Fruit fly (Drosophila melanogaster) whole organism, embryonic: Measurements from ENCODE around the gene salr.

Experiments
- Atf-2 ChIP-seq: fragments of 200-800 bp; sonication (Bioruptor generic); optimal IDR thresholded peaks from 2 replicates; lab custom pipeline; 2016; ENCODE audit warnings: missing biosample characterization, missing genetic modification characterization
- BtbVII ChIP-seq: fragments of 200-800 bp; sonication (Bioruptor generic); optimal IDR thresholded peaks from 3 replicates; lab custom pipeline; 2017; ENCODE audit warnings: missing biosample characterization, mild to moderate bottlenecking, missing genetic modification characterization
- C15 ChIP-seq: fragments of 200-800 bp; sonication (Bioruptor generic); IDR thresholded peaks from 3 replicates; pipeline ENCODE4 v1.3.6; 2022; ENCODE audit warnings: missing biosample characterization, missing genetic modification characterization
- CG10979 ChIP-seq: fragments of 200-800 bp; sonication (Bioruptor generic); optimal IDR thresholded peaks from 2 replicates; lab custom pipeline; 2018; ENCODE audit warnings: missing biosample characterization, mild to moderate bottlenecking, missing genetic modification characterization, moderate library complexity
- CG12659 ChIP-seq: fragments of 200-800 bp; sonication (Bioruptor generic); optimal IDR thresholded peaks from 3 replicates; lab custom pipeline; 2017; ENCODE audit warnings: mild to moderate bottlenecking, missing biosample characterization, missing genetic modification reagents, missing genetic modification characterization
- CG13296 ChIP-seq: fragments of 200-800 bp; sonication (Bioruptor generic); optimal IDR thresholded peaks from 3 replicates; lab custom pipeline; 2018; ENCODE audit warnings: missing biosample characterization, mild to moderate bottlenecking, missing genetic modification characterization
- CG16815 ChIP-seq: fragments of 200-800 bp; sonication (Bioruptor generic); optimal IDR thresholded peaks from 3 replicates; lab custom pipeline; 2017; ENCODE audit warnings: missing biosample characterization, mild to moderate bottlenecking, missing genetic modification characterization
- CG17359 ChIP-seq: fragments of 200-800 bp; sonication (Bioruptor generic); optimal IDR thresholded peaks from 3 replicates; lab custom pipeline; 2018; ENCODE audit warnings: missing biosample characterization, mild to moderate bottlenecking, missing genetic modification characterization, moderate library complexity
- CG17829 ChIP-seq: fragments of 200-800 bp; optimal IDR thresholded peaks from 2 replicates; lab custom pipeline; 2019; ENCODE audit warnings: missing biosample characterization, mild to moderate bottlenecking, missing genetic modification characterization, moderate library complexity
- CG2116 ChIP-seq: fragments of 200-800 bp; sonication (Bioruptor generic); optimal IDR thresholded peaks from 3 replicates; lab custom pipeline; 2018; ENCODE audit warnings: missing biosample characterization, mild to moderate bottlenecking, missing genetic modification characterization
- CG2875 ChIP-seq: fragments of 200-800 bp; sonication (Bioruptor generic); optimal IDR thresholded peaks from 2 replicates; lab custom pipeline; 2017; ENCODE audit warnings: missing biosample characterization, mild to moderate bottlenecking, missing genetic modification characterization, missing genetic modification reagents
- CG32767 ChIP-seq: fragments of 200-800 bp; sonication (Bioruptor generic); IDR thresholded peaks from 2 replicates; pipeline ENCODE4 v1.3.6; 2022; ENCODE audit warnings: missing biosample characterization, missing genetic modification characterization
- CG4730 ChIP-seq: fragments of 200-800 bp; sonication (Bioruptor generic); IDR thresholded peaks from 2 replicates; pipeline ENCODE4 v1.3.6; 2022; ENCODE audit warnings: missing biosample characterization, missing genetic modification characterization
- CG7839 ChIP-seq: fragments of 200-800 bp; sonication (Bioruptor generic); optimal IDR thresholded peaks from 3 replicates; lab custom pipeline; 2018; ENCODE audit warnings: missing biosample characterization, mild to moderate bottlenecking, missing genetic modification characterization, moderate library complexity
- CG8388 ChIP-seq: fragments of 200-800 bp; sonication (Bioruptor generic); optimal IDR thresholded peaks from 2 replicates; lab custom pipeline; 2019; ENCODE audit warnings: missing biosample characterization, mild to moderate bottlenecking, missing genetic modification characterization, moderate library complexity
- CG8944 ChIP-seq: fragments of 200-800 bp; sonication (Bioruptor generic); optimal IDR thresholded peaks from 3 replicates; lab custom pipeline; 2016; ENCODE audit warnings: missing biosample characterization, missing genetic modification characterization
- CG9609 ChIP-seq: fragments of 200-800 bp; sonication (Bioruptor generic); optimal IDR thresholded peaks from 3 replicates; lab custom pipeline; 2016; ENCODE audit warnings: missing biosample characterization, missing genetic modification characterization
- CkIIα-i1 ChIP-seq: fragments of 200-800 bp; sonication (Bioruptor generic); IDR thresholded peaks from 2 replicates; pipeline ENCODE4 v1.3.6; 2022; ENCODE audit warnings: missing biosample characterization, missing genetic modification characterization
- Dfd ChIP-seq, 2 experiments: fragments of >200 bp; optimal IDR thresholded peaks; 2 replicates each; lab custom pipeline; 2017; ENCODE audit warnings: missing biosample characterization in 2 of 2, missing genetic modification characterization in 2 of 2
- ERR ChIP-seq: fragments of 200-800 bp; sonication (Bioruptor generic); optimal IDR thresholded peaks from 2 replicates; lab custom pipeline; 2016; ENCODE audit warnings: missing biosample characterization, missing genetic modification characterization
- H15 ChIP-seq: fragments of 200-800 bp; sonication (Bioruptor generic); IDR thresholded peaks from 3 replicates; pipeline ENCODE4 v1.3.6; 2022; ENCODE audit warnings: missing biosample characterization, missing genetic modification characterization
- Kr ChIP-seq: fragments of 200-800 bp; sonication (Bioruptor generic); optimal IDR thresholded peaks from 2 replicates; lab custom pipeline; 2017; ENCODE audit warnings: missing biosample characterization, mild to moderate bottlenecking, missing genetic modification characterization
- MBD-R2 ChIP-seq: fragments of 200-800 bp; sonication (Bioruptor generic); IDR thresholded peaks from 2 replicates; pipeline ENCODE4 v1.3.6; 2022; ENCODE audit warnings: missing biosample characterization, missing genetic modification characterization
- NfI ChIP-seq: fragments of 200-800 bp; sonication (Bioruptor generic); optimal IDR thresholded peaks from 3 replicates; lab custom pipeline; 2018; ENCODE audit warnings: missing biosample characterization, mild to moderate bottlenecking, missing genetic modification characterization, moderate library complexity
- Oli ChIP-seq: fragments of 200-800 bp; sonication (Bioruptor generic); optimal IDR thresholded peaks from 2 replicates; lab custom pipeline; 2018; ENCODE audit warnings: missing biosample characterization, mild to moderate bottlenecking, missing genetic modification characterization, moderate library complexity
- Opbp ChIP-seq: fragments of 200-800 bp; sonication (Bioruptor generic); IDR thresholded peaks from 3 replicates; pipeline ENCODE4 v1.3.6; 2022; ENCODE audit warnings: missing biosample characterization, missing genetic modification characterization; ENCODE audit not compliant: partially characterized antibody
- PHDP ChIP-seq: fragments of 200-800 bp; sonication (Bioruptor generic); optimal IDR thresholded peaks from 3 replicates; lab custom pipeline; 2018; ENCODE audit warnings: missing biosample characterization, mild to moderate bottlenecking, missing genetic modification characterization, moderate library complexity
- Ptx1 ChIP-seq: fragments of 200-800 bp; sonication (Bioruptor generic); IDR thresholded peaks from 2 replicates; pipeline ENCODE4 v1.3.6; 2022; ENCODE audit warnings: missing biosample characterization, missing genetic modification characterization
- Six4 ChIP-seq: fragments of 200-800 bp; sonication (Bioruptor generic); optimal IDR thresholded peaks from 2 replicates; lab custom pipeline; 2016; ENCODE audit warnings: missing biosample characterization, missing genetic modification characterization
- Tbp ChIP-seq: fragments of >200 bp; optimal IDR thresholded peaks from 2 replicates; lab custom pipeline; 2018; ENCODE audit warnings: missing biosample characterization, missing genetic modification characterization
- Xbp1 ChIP-seq: fragments of 200-800 bp; sonication (Bioruptor generic); optimal IDR thresholded peaks from 3 replicates; lab custom pipeline; 2016; ENCODE audit warnings: missing biosample characterization, mild to moderate bottlenecking, missing genetic modification characterization
- ac ChIP-seq: fragments of 200-800 bp; sonication (Bioruptor generic); optimal IDR thresholded peaks from 3 replicates; lab custom pipeline; 2017; ENCODE audit warnings: missing biosample characterization, mild to moderate bottlenecking, missing genetic modification characterization
- ara ChIP-seq: fragments of 200-800 bp; sonication (Bioruptor generic); IDR thresholded peaks from 2 replicates; pipeline ENCODE4 v1.3.6; 2022; ENCODE audit warnings: missing biosample characterization, missing genetic modification characterization
- bowl ChIP-seq: fragments of 200-800 bp; sonication (Bioruptor generic); IDR thresholded peaks from 2 replicates; pipeline ENCODE4 v1.3.6; 2022; ENCODE audit warnings: missing biosample characterization, missing genetic modification characterization
- br ChIP-seq: fragments of >200 bp; optimal IDR thresholded peaks from 2 replicates; lab custom pipeline; 2017
- corto ChIP-seq: fragments of 200-800 bp; sonication (Bioruptor generic); optimal IDR thresholded peaks from 2 replicates; lab custom pipeline; 2016; ENCODE audit warnings: missing biosample characterization, mild to moderate bottlenecking, missing genetic modification characterization, moderate library complexity
- croc ChIP-seq: fragments of 200-800 bp; sonication (Bioruptor generic); conservative IDR thresholded peaks from 3 replicates; pipeline ENCODE4 v1.3.6; 2022; ENCODE audit warnings: missing biosample characterization, missing genetic modification characterization
- danr ChIP-seq: fragments of 200-800 bp; sonication (Bioruptor generic); IDR thresholded peaks from 2 replicates; pipeline ENCODE4 v1.3.6; 2022; ENCODE audit warnings: missing biosample characterization, missing genetic modification characterization
- fu2 ChIP-seq: fragments of 200-800 bp; sonication (Bioruptor generic); optimal IDR thresholded peaks from 2 replicates; lab custom pipeline; 2016; ENCODE audit warnings: missing biosample characterization, missing genetic modification characterization
- gsb ChIP-seq: fragments of 200-800 bp; sonication (Bioruptor generic); IDR thresholded peaks from 2 replicates; pipeline ENCODE4 v1.3.6; 2022; ENCODE audit warnings: missing biosample characterization, missing genetic modification characterization
- h ChIP-seq: fragments of >200 bp; optimal IDR thresholded peaks from 2 replicates; lab custom pipeline; 2017
- hbn ChIP-seq: fragments of 200-800 bp; sonication (Bioruptor generic); IDR thresholded peaks from 2 replicates; pipeline ENCODE4 v1.3.6; 2022; ENCODE audit warnings: missing biosample characterization, missing genetic modification characterization; ENCODE audit not compliant: partially characterized antibody
- insv ChIP-seq, 2 experiments: fragments of 200-800 bp; sonication (Bioruptor generic); optimal IDR thresholded peaks; 3 replicates each; lab custom pipeline; 2016 to 2018; ENCODE audit warnings: missing biosample characterization in 2 of 2, missing genetic modification characterization in 2 of 2
- kah ChIP-seq: fragments of 200-800 bp; sonication (Bioruptor generic); optimal IDR thresholded peaks from 2 replicates; lab custom pipeline; 2018; ENCODE audit warnings: missing biosample characterization, mild to moderate bottlenecking, missing genetic modification characterization
- kni ChIP-seq: fragments of 200-800 bp; sonication (Bioruptor generic); optimal IDR thresholded peaks from 3 replicates; lab custom pipeline; 2017; ENCODE audit warnings: mild to moderate bottlenecking, missing biosample characterization, missing genetic modification reagents, missing genetic modification characterization
- lilli ChIP-seq: fragments of 200-800 bp; sonication (Bioruptor generic); optimal IDR thresholded peaks from 3 replicates; lab custom pipeline; 2016; ENCODE audit warnings: missing biosample characterization, missing genetic modification characterization
- nom ChIP-seq: fragments of 200-800 bp; sonication (Bioruptor generic); optimal IDR thresholded peaks from 2 replicates; lab custom pipeline; 2017; ENCODE audit warnings: missing biosample characterization, missing genetic modification characterization, mild to moderate bottlenecking, moderate library complexity, missing genetic modification reagents
- ro ChIP-seq: fragments of 200-800 bp; sonication (Bioruptor generic); IDR thresholded peaks from 2 replicates; pipeline ENCODE4 v1.3.6; 2022; ENCODE audit warnings: missing biosample characterization, missing genetic modification characterization
- sna ChIP-seq: fragments of 200-800 bp; sonication (Bioruptor generic); IDR thresholded peaks from 2 replicates; pipeline ENCODE4 v1.3.6; 2022; ENCODE audit warnings: missing biosample characterization, missing genetic modification characterization; ENCODE audit not compliant: partially characterized antibody
- tin ChIP-seq: fragments of 200-800 bp; sonication (Bioruptor generic); optimal IDR thresholded peaks from 3 replicates; lab custom pipeline; 2016; ENCODE audit warnings: missing biosample characterization, missing genetic modification characterization
- tll ChIP-seq, 2 experiments: fragments of 200-800 bp in 1 of 2; fragments of >200 bp in 1 of 2; sonication (Bioruptor generic) in 1 of 2; optimal IDR thresholded peaks; 2 replicates each; lab custom pipeline; 2017 to 2019; ENCODE audit warnings: missing biosample characterization in 2 of 2, missing genetic modification characterization in 2 of 2, mild to moderate bottlenecking in 1 of 2, moderate library complexity in 1 of 2
- vfl ChIP-seq: fragments of 200-800 bp; sonication (Bioruptor generic); optimal IDR thresholded peaks from 2 replicates; lab custom pipeline; 2016; ENCODE audit warnings: missing biosample characterization, missing genetic modification characterization
- z ChIP-seq: fragments of 200-800 bp; sonication (Bioruptor generic); IDR thresholded peaks from 3 replicates; pipeline ENCODE4 v1.3.6; 2022; ENCODE audit warnings: missing biosample characterization, missing genetic modification characterization

Gene salr

dm6 chr2L:11326373-11326772 is 32.3 kb upstream of the salr start (continued):
- TF ChIP-seq Ptx1 (no peak), croc (GFP tag; lab: Robert Waterston, UW) (peak; percentile 54), CG9609 (no peak), CG8944 (GFP tag; lab: Kevin White, UChicago) (no peak), ara (peak; percentile 61; the same call in 1 of the 2 replicates), ERR (GFP tag; lab: Kevin White, UChicago) (no peak), CG13296 (GFP tag; lab: Kevin White, UChicago) (no peak), CG32767 (GFP tag; lab: Robert Waterston, UW) (no peak), H15 (no peak), tin (peak; percentile 11), Six4 (GFP tag; lab: Kevin White, UChicago) (no peak), insv (GFP tag; optimal IDR thresholded peaks at IDR 0.05; lab: Kevin White, UChicago) (no peak), Dfd (GFP tag; optimal IDR thresholded peaks at IDR 0.05; lab: Kevin White, UChicago) (no peak), CG12659 (GFP tag; lab: Kevin White, UChicago) (no peak), hbn (GFP tag; lab: Robert Waterston, UW) (no peak), bowl (GFP tag; lab: Robert Waterston, UW) (no peak), CG17829 (tag; lab: Kevin White, UChicago) (peak; percentile 51), CG17359 (no peak), CG8388 (GFP tag; lab: Kevin White, UChicago) (no peak), sna (GFP tag; lab: Robert Waterston, UW) (no peak), C15 (GFP tag; lab: Robert Waterston, UW) (no peak), tll (GFP tag; optimal IDR thresholded peaks at IDR 0.05; lab: Kevin White, UChicago) (no peak), h (no peak), corto (no peak), CG10979 (tag; lab: Kevin White, UChicago) (peak; percentile 64), CG7839 (tag; lab: Kevin White, UChicago) (peak; percentile 4), CG2875 (no peak), CkIIα-i1 (GFP tag; lab: Robert Waterston, UW) (no peak), Tbp (no peak), gsb (no peak), ac (no peak), BtbVII (GFP tag; lab: Kevin White, UChicago) (no peak), nom (GFP tag; lab: Kevin White, UChicago) (no peak), MBD-R2 (GFP tag; lab: Robert Waterston, UW) (no peak), vfl (GFP tag; lab: Kevin White, UChicago) (no peak), lilli (no peak), CG4730 (GFP tag; lab: Robert Waterston, UW) (0 out of 2 replicates have a peak, but pooled peaks have one; percentile 10), NfI (GFP tag; lab: Kevin White, UChicago) (no peak), kni (peak; percentile 24), danr (GFP tag; lab: Robert Waterston, UW) (no peak), Xbp1 (GFP tag; lab: Kevin White, UChicago) (no peak), br (no peak), Atf-2 (no peak), z (GFP tag; lab: Robert Waterston, UW) (no peak), Opbp (no peak), fu2 (GFP tag; lab: Kevin White, UChicago) (no peak), CG2116 (GFP tag; lab: Kevin White, UChicago) (no peak), kah (GFP tag; lab: Kevin White, UChicago) (no peak), ro (GFP tag; lab: Robert Waterston, UW) (no peak), CG16815 (no peak), Oli (tag; lab: Kevin White, UChicago) (no peak), PHDP (tag; lab: Kevin White, UChicago) (no peak), Kr (GFP tag; lab: Kevin White, UChicago) (no peak)
